Worm (Caenorhabditis elegans) whole organism, young adult: ENCODE measurements around the gene daz-1.

Source experiments
- B0019.2 ChIP-seq: fragments of 200-800 bp; sonication (Bioruptor generic); conservative IDR thresholded peaks from 2 replicates; pipeline ENCODE4 v1.3.6; 2022; ENCODE audit warnings: missing genetic modification reagents, missing genetic modification characterization, missing compliant biosample characterization
- B0035.1 ChIP-seq: sonication (generic microtip); optimal IDR thresholded peaks from 2 replicates; lab custom pipeline; 2016; ENCODE audit warnings: missing genetic modification characterization, mild to moderate bottlenecking, missing compliant biosample characterization, missing genotype, missing genetic modification reagents
- C06A6.2 ChIP-seq: fragments of 200-800 bp; sonication (Bioruptor generic); conservative IDR thresholded peaks from 2 replicates; pipeline ENCODE4 v1.3.6; 2022; ENCODE audit warnings: missing genetic modification characterization, missing compliant biosample characterization
- D2030.7 ChIP-seq: fragments of 200-800 bp; sonication (Bioruptor generic); IDR thresholded peaks from 2 replicates; pipeline ENCODE4 v1.3.6; 2022; ENCODE audit warnings: missing genetic modification reagents, missing genetic modification characterization, missing compliant biosample characterization
- F39B2.1 ChIP-seq: fragments of 200-800 bp; sonication (Bioruptor generic); IDR thresholded peaks from 2 replicates; pipeline ENCODE4 v1.3.6; 2022; ENCODE audit warnings: missing genetic modification reagents, missing genetic modification characterization, missing compliant biosample characterization
- F52B5.7 ChIP-seq: sonication (generic microtip); optimal IDR thresholded peaks from 2 replicates; lab custom pipeline; 2016; ENCODE audit warnings: mild to moderate bottlenecking, missing genetic modification characterization, missing compliant biosample characterization
- T07F8.4 ChIP-seq: sonication (generic microtip); optimal IDR thresholded peaks from 2 replicates; lab custom pipeline; 2016; ENCODE audit warnings: mild to moderate bottlenecking, missing genetic modification characterization, moderate library complexity, missing compliant biosample characterization
- Y53G8AR.9 ChIP-seq: fragments of 200-800 bp; sonication (Bioruptor generic); conservative IDR thresholded peaks from 2 replicates; pipeline ENCODE4 v1.3.6; 2022; ENCODE audit warnings: missing genetic modification reagents, missing genetic modification characterization, missing compliant biosample characterization
- Y56A3A.18 ChIP-seq: fragments of 200-800 bp; sonication (Bioruptor generic); IDR thresholded peaks from 2 replicates; pipeline ENCODE4 v1.3.6; 2022; ENCODE audit warnings: missing genetic modification reagents, missing genetic modification characterization, missing compliant biosample characterization
- akir-1 ChIP-seq: fragments of 200-800 bp; sonication (Bioruptor generic); optimal IDR thresholded peaks from 2 replicates; lab custom pipeline; 2018; ENCODE audit warnings: mild to moderate bottlenecking, missing genetic modification characterization, moderate library complexity, missing compliant biosample characterization
- ama-1 ChIP-seq, 3 experiments: fragments of 150-350 bp in 1 of 3; sonication (generic microtip) in 2 of 3; optimal IDR thresholded peaks; 2 replicates each; lab custom pipeline; 2014 to 2018; ENCODE audit warnings: missing biosample characterization in 2 of 3, missing genetic modification characterization in 2 of 3, missing genetic modification reagents in 2 of 3
- aptf-3 ChIP-seq: fragments of 200-800 bp; sonication (Bioruptor generic); IDR thresholded peaks from 2 replicates; pipeline ENCODE4 v1.3.6; 2022; ENCODE audit warnings: missing genetic modification characterization, missing compliant biosample characterization
- athp-1 ChIP-seq: sonication (generic microtip); optimal IDR thresholded peaks from 2 replicates; lab custom pipeline; 2017; ENCODE audit warnings: mild to moderate bottlenecking, missing genetic modification characterization, missing compliant biosample characterization
- attf-6 ChIP-seq: fragments of 200-800 bp; sonication (Bioruptor generic); IDR thresholded peaks from 2 replicates; pipeline ENCODE4 v1.3.6; 2022; ENCODE audit warnings: missing genetic modification reagents, missing genetic modification characterization, missing compliant biosample characterization
- bed-2 ChIP-seq: fragments of 200-800 bp; sonication (Bioruptor generic); IDR thresholded peaks from 2 replicates; pipeline ENCODE4 v1.3.6; 2022; ENCODE audit warnings: missing genetic modification reagents, missing genetic modification characterization, missing compliant biosample characterization
- cebp-1 ChIP-seq, 2 experiments: fragments of 200-800 bp in 1 of 2; sonication (Bioruptor generic) in 1 of 2; sonication (generic microtip) in 1 of 2; IDR thresholded peaks in 1 of 2; optimal IDR thresholded peaks in 1 of 2; 2 replicates each; pipeline versions ENCODE4 v1.3.6 to Lab custom; 2017 to 2022; ENCODE audit warnings: missing compliant biosample characterization in 2 of 2, missing genetic modification characterization in 2 of 2, mild to moderate bottlenecking in 1 of 2, missing genetic modification reagents in 1 of 2, moderate library complexity in 1 of 2
- ceh-27 ChIP-seq: fragments of 200-800 bp; sonication (Bioruptor generic); optimal IDR thresholded peaks from 2 replicates; lab custom pipeline; 2018; ENCODE audit warnings: mild to moderate bottlenecking, missing genetic modification characterization, moderate library complexity, missing compliant biosample characterization
- ceh-40 ChIP-seq: fragments of 200-800 bp; sonication (Bioruptor generic); IDR thresholded peaks from 2 replicates; pipeline ENCODE4 v1.3.6; 2022; ENCODE audit warnings: missing genetic modification characterization, missing compliant biosample characterization
- ceh-58 ChIP-seq: fragments of 200-800 bp; sonication (Bioruptor generic); IDR thresholded peaks from 2 replicates; pipeline ENCODE4 v1.3.6; 2022; ENCODE audit warnings: missing genetic modification characterization, missing compliant biosample characterization
- ceh-91 ChIP-seq: fragments of 200-800 bp; sonication (Bioruptor generic); IDR thresholded peaks from 2 replicates; pipeline ENCODE4 v1.3.6; 2022; ENCODE audit warnings: missing genetic modification reagents, missing genetic modification characterization, missing compliant biosample characterization
- dox-1 ChIP-seq: fragments of 200-800 bp; sonication (Bioruptor generic); IDR thresholded peaks from 2 replicates; pipeline ENCODE4 v1.3.6; 2022; ENCODE audit warnings: missing genetic modification reagents, missing genetic modification characterization, missing compliant biosample characterization
- dpff-1 ChIP-seq: sonication (generic microtip); optimal IDR thresholded peaks from 2 replicates; lab custom pipeline; 2017; ENCODE audit warnings: mild to moderate bottlenecking, missing genetic modification characterization, missing compliant biosample characterization
- dpl-1 ChIP-seq: fragments of 150-350 bp; optimal IDR thresholded peaks from 2 replicates; lab custom pipeline; 2014; ENCODE audit warnings: missing biosample characterization, missing genetic modification reagents, missing genetic modification characterization
- egrh-3 ChIP-seq: fragments of 200-800 bp; sonication (Bioruptor generic); IDR thresholded peaks from 2 replicates; pipeline ENCODE4 v1.3.6; 2022; ENCODE audit warnings: missing genetic modification reagents, missing genetic modification characterization, missing compliant biosample characterization
- fkh-3 ChIP-seq: sonication (generic microtip); optimal IDR thresholded peaks from 2 replicates; lab custom pipeline; 2016; ENCODE audit warnings: mild to moderate bottlenecking, missing genetic modification characterization, missing compliant biosample characterization
- gei-17 ChIP-seq: fragments of 200-800 bp; sonication (Bioruptor generic); optimal IDR thresholded peaks from 2 replicates; lab custom pipeline; 2018; ENCODE audit warnings: mild to moderate bottlenecking, missing genetic modification characterization, missing compliant biosample characterization
- hmg-20 ChIP-seq: fragments of 200-800 bp; sonication (Bioruptor generic); IDR thresholded peaks from 2 replicates; pipeline ENCODE4 v1.3.6; 2022; ENCODE audit warnings: missing genetic modification reagents, missing genetic modification characterization, missing compliant biosample characterization
- lag-1 ChIP-seq: fragments of 200-800 bp; sonication (Bioruptor generic); IDR thresholded peaks from 2 replicates; pipeline ENCODE4 v1.3.6; 2022; ENCODE audit warnings: missing genetic modification reagents, missing genetic modification characterization, missing compliant biosample characterization
- lin-40 ChIP-seq: sonication (generic microtip); optimal IDR thresholded peaks from 2 replicates; lab custom pipeline; 2016; ENCODE audit warnings: missing genetic modification characterization, mild to moderate bottlenecking, missing compliant biosample characterization, missing genotype, missing genetic modification reagents
- lin-54 ChIP-seq: fragments of 200-800 bp; sonication (Bioruptor generic); optimal IDR thresholded peaks from 2 replicates; lab custom pipeline; 2018; ENCODE audit warnings: mild to moderate bottlenecking, missing genetic modification characterization, missing compliant biosample characterization
- madf-10 ChIP-seq: sonication (generic microtip); optimal IDR thresholded peaks from 2 replicates; lab custom pipeline; 2016; ENCODE audit warnings: mild to moderate bottlenecking, missing genetic modification characterization, missing compliant biosample characterization
- madf-8 ChIP-seq: fragments of 200-800 bp; sonication (Bioruptor generic); conservative IDR thresholded peaks from 2 replicates; pipeline ENCODE4 v1.3.6; 2022; ENCODE audit warnings: missing genetic modification reagents, missing genetic modification characterization, missing compliant biosample characterization
- mel-28 ChIP-seq: sonication (generic microtip); optimal IDR thresholded peaks from 2 replicates; lab custom pipeline; 2016; ENCODE audit warnings: borderline replicate concordance, mild to moderate bottlenecking, missing genetic modification characterization, missing compliant biosample characterization
- nfya-2 ChIP-seq: fragments of 200-800 bp; sonication (Bioruptor generic); IDR thresholded peaks from 2 replicates; pipeline ENCODE4 v1.3.6; 2022; ENCODE audit warnings: missing genetic modification reagents, missing genetic modification characterization, missing compliant biosample characterization
- nfyb-1 ChIP-seq: fragments of 200-800 bp; sonication (Bioruptor generic); IDR thresholded peaks from 2 replicates; pipeline ENCODE4 v1.3.6; 2022; ENCODE audit warnings: missing genetic modification reagents, missing genetic modification characterization, missing compliant biosample characterization
- nhr-120 ChIP-seq: fragments of 200-800 bp; sonication (Bioruptor generic); IDR thresholded peaks from 2 replicates; pipeline ENCODE4 v1.3.6; 2022; ENCODE audit warnings: missing genetic modification characterization, missing compliant biosample characterization
- nhr-179 ChIP-seq: sonication (generic microtip); optimal IDR thresholded peaks from 2 replicates; lab custom pipeline; 2016; ENCODE audit warnings: mild to moderate bottlenecking, missing genetic modification characterization, missing compliant biosample characterization
- nhr-27 ChIP-seq: fragments of 200-800 bp; sonication (Bioruptor generic); optimal IDR thresholded peaks from 2 replicates; lab custom pipeline; 2018; ENCODE audit warnings: mild to moderate bottlenecking, missing genetic modification characterization, moderate library complexity, missing compliant biosample characterization
- rec-8 ChIP-seq, 2 experiments: sonication (generic microtip); optimal IDR thresholded peaks; 2 replicates each; lab custom pipeline; 2016; ENCODE audit warnings: mild to moderate bottlenecking in 2 of 2, missing genetic modification characterization in 2 of 2, missing genetic modification reagents in 2 of 2, missing genotype in 2 of 2, missing biosample characterization in 1 of 2, missing compliant biosample characterization in 1 of 2, moderate library complexity in 1 of 2
- sea-2 ChIP-seq: fragments of 200-800 bp; sonication (Bioruptor generic); IDR thresholded peaks from 2 replicates; pipeline ENCODE4 v1.3.6; 2022; ENCODE audit warnings: missing genetic modification characterization, missing compliant biosample characterization
- snpc-1.1 ChIP-seq: sonication (generic microtip); optimal IDR thresholded peaks from 2 replicates; lab custom pipeline; 2017; ENCODE audit warnings: missing genetic modification characterization, mild to moderate bottlenecking, missing compliant biosample characterization, antibody characterized with exemption, moderate library complexity, missing genotype, missing genetic modification reagents; ENCODE audit not compliant: insufficient read depth
- snpc-1.3 ChIP-seq: sonication (generic microtip); optimal IDR thresholded peaks from 2 replicates; lab custom pipeline; 2017; ENCODE audit warnings: missing genetic modification characterization, mild to moderate bottlenecking, missing compliant biosample characterization, antibody characterized with exemption, moderate library complexity, missing genotype, missing genetic modification reagents; ENCODE audit not compliant: insufficient read depth
- somi-1 ChIP-seq: fragments of 200-800 bp; sonication (Bioruptor generic); optimal IDR thresholded peaks from 2 replicates; lab custom pipeline; 2018; ENCODE audit warnings: mild to moderate bottlenecking, missing genetic modification characterization, missing compliant biosample characterization
- sptf-2 ChIP-seq: fragments of 200-800 bp; sonication (Bioruptor generic); optimal IDR thresholded peaks from 2 replicates; lab custom pipeline; 2018; ENCODE audit warnings: mild to moderate bottlenecking, missing genetic modification characterization, missing compliant biosample characterization
- tbp1 ChIP-seq: fragments of 200-800 bp; sonication (Bioruptor generic); optimal IDR thresholded peaks from 2 replicates; lab custom pipeline; 2018; ENCODE audit warnings: mild to moderate bottlenecking, missing genetic modification characterization, missing compliant biosample characterization
- tlf-1 ChIP-seq: fragments of 200-800 bp; sonication (Bioruptor generic); optimal IDR thresholded peaks from 2 replicates; lab custom pipeline; 2018; ENCODE audit warnings: mild to moderate bottlenecking, missing genetic modification characterization, missing compliant biosample characterization
- ztf-26 ChIP-seq: sonication (generic microtip); optimal IDR thresholded peaks from 2 replicates; lab custom pipeline; 2017; ENCODE audit warnings: missing genetic modification characterization, missing compliant biosample characterization

The daz-1 gene

ce11 chrII:5465729-5466408 lies 9.8 kb downstream of the daz-1 start, which contains the start of gene clr-1 (continued):
- TF ChIP-seq dox-1 (no peak), dpl-1 (GFP tag; lab: Kevin White, UChicago) (no peak), B0019.2 (no peak), lin-40 (tag; lab: Kevin White, UChicago) (no peak), attf-6 (GFP tag; lab: Robert Waterston, UW) (no peak), ztf-26 (tag; lab: Kevin White, UChicago) (no peak), Y53G8AR.9 (GFP tag; lab: Robert Waterston, UW) (no peak), D2030.7 (GFP tag; lab: Robert Waterston, UW) (peak; percentile 28; the same call in 1 of the 2 replicates), ama-1 (optimal IDR thresholded peaks at IDR 0.05; lab: Kevin White, UChicago) (no peak), ama-1 (GFP tag; optimal IDR thresholded peaks at IDR 0.05; lab: Kevin White, UChicago) (no peak), sea-2 (no peak), somi-1 (GFP tag; lab: Kevin White, UChicago) (no peak), madf-10 (no peak), lag-1 (GFP tag; lab: Robert Waterston, UW) (no peak), F39B2.1 (GFP tag; lab: Robert Waterston, UW) (no peak), madf-8 (peak; percentile 92), nhr-120 (GFP tag; lab: Robert Waterston, UW) (no peak), T07F8.4 (tag; lab: Kevin White, UChicago) (no peak), nfyb-1 (no peak), nhr-27 (no peak), akir-1 (no peak), tlf-1 (no peak), dpff-1 (no peak), nfya-2 (no peak), rec-8 (tag; optimal IDR thresholded peaks at IDR 0.05; lab: Kevin White, UChicago) (no peak), athp-1 (tag; lab: Kevin White, UChicago) (no peak), B0035.1 (no peak), mel-28 (no peak), F52B5.7 (tag; lab: Kevin White, UChicago) (no peak), snpc-1.3 (tag; lab: Kevin White, UChicago) (peak; percentile 24), lin-54 (GFP tag; lab: Kevin White, UChicago) (peak; percentile 9), ceh-58 (GFP tag; lab: Robert Waterston, UW) (no peak), ceh-91 (peak; percentile 79), snpc-1.1 (tag; lab: Kevin White, UChicago) (no peak), tbp1 (GFP tag; lab: Kevin White, UChicago) (no peak), gei-17 (no peak), cebp-1 (GFP tag; IDR thresholded peaks at IDR 0.05; lab: Robert Waterston, UW) (no peak), cebp-1 (tag; optimal IDR thresholded peaks at IDR 0.05; lab: Kevin White, UChicago) (no peak), aptf-3 (GFP tag; lab: Robert Waterston, UW) (no peak), hmg-20 (GFP tag; lab: Robert Waterston, UW) (no peak), bed-2 (GFP tag; lab: Robert Waterston, UW) (no peak), ceh-27 (no peak), sptf-2 (GFP tag; lab: Kevin White, UChicago) (no peak), fkh-3 (tag; lab: Kevin White, UChicago) (no peak), egrh-3 (GFP tag; lab: Robert Waterston, UW) (no peak), Y56A3A.18 (GFP tag; lab: Robert Waterston, UW) (no peak), nhr-179 (tag; lab: Kevin White, UChicago) (no peak), C06A6.2 (GFP tag; lab: Robert Waterston, UW) (no peak), ceh-40 (GFP tag; lab: Robert Waterston, UW) (no peak)
